Comparison of ENCODE assay signal across 1 worm cellular context in the genomic region with DNA sequence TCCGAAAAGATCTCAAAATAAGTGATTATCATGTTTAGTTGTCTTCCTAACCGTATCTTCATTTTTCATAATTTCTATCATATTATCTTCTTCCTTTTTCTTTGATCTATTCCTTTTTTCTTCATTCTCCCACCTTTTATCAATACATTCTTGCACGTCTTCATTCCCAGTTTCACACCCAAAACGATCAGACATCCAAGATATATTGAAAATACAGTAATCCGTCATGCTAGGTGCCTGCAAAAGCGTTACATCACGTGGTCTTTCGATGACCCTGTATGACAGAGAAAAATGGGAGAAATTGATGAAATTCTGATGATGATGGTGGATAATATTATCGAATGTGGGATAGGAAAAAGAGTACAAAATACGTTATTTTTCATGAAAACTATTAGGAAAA.
TF ChIP-seq lines count a peak whose summit lies in the region.

No protein-coding gene starts in this region.

TF ChIP-seq in whole organism, L1 larva, 84 proteins besides CTCF, POLR2A, EP300 and RAD21 (continued from another document):
- TF ChIP-seq snpc-4 (tag; optimal IDR thresholded peaks at IDR 0.05; lab: Kevin White, UChicago) = no peak
